Worm (Caenorhabditis elegans): Measurements from ENCODE around the gene F21C10.6.

The F21C10.6 gene

ce11 chrV:9079965-9080432 is 44.3 kb upstream of the F21C10.6 start (continued):
- TF ChIP-seq lin-38 (GFP tag; IDR thresholded peaks at IDR 0.05) = no peak
- TF ChIP-seq zip-11 (GFP tag; IDR thresholded peaks at IDR 0.05) = no peak
- TF ChIP-seq spr-3 (GFP tag; optimal IDR thresholded peaks at IDR 0.05) = no peak
- TF ChIP-seq T20F7.1 (GFP tag; optimal IDR thresholded peaks at IDR 0.05) = peak; percentile 42
- no peak for TF ChIP-seq jun-1 (tag; optimal IDR thresholded peaks at IDR 0.05)
- no peak for TF ChIP-seq ZK546.5 (tag; optimal IDR thresholded peaks at IDR 0.05)
- no peak for TF ChIP-seq nhr-111 (GFP tag; optimal IDR thresholded peaks at IDR 0.05)
- no peak for TF ChIP-seq attf-4 (tag; optimal IDR thresholded peaks at IDR 0.05)
- TF ChIP-seq vab-7 (GFP tag; IDR thresholded peaks at IDR 0.05) = no peak
- no peak for TF ChIP-seq nhr-42 (GFP tag; IDR thresholded peaks at IDR 0.05)
- TF ChIP-seq skn-1 (tag; optimal IDR thresholded peaks at IDR 0.05) = no peak
- TF ChIP-seq dmd-8 (GFP tag; IDR thresholded peaks at IDR 0.05) = no peak
- TF ChIP-seq hmg-1.1 (GFP tag; IDR thresholded peaks at IDR 0.05) = no peak
- TF ChIP-seq nhr-77 (tag; optimal IDR thresholded peaks at IDR 0.05) = peak; percentile 56
- TF ChIP-seq ctbp-1 (GFP tag; IDR thresholded peaks at IDR 0.05) = no peak
- peak; percentile 54 for TF ChIP-seq nhr-10 (tag; optimal IDR thresholded peaks at IDR 0.05)
- TF ChIP-seq set-16 (GFP tag; IDR thresholded peaks at IDR 0.05) = no peak
- TF ChIP-seq saeg-2 (GFP tag; IDR thresholded peaks at IDR 0.05) = peak; percentile 74; the same call in 1 of the 2 replicates
- no peak for TF ChIP-seq lsy-2 (tag; optimal IDR thresholded peaks at IDR 0.05)
- no peak for TF ChIP-seq ceh-32 (tag; optimal IDR thresholded peaks at IDR 0.05; ENCODE audit: poor library complexity)
- 0 out of 2 replicates have a peak, but pooled peaks have one; percentile 37 for TF ChIP-seq lin-1 (GFP tag; IDR thresholded peaks at IDR 0.05)
- TF ChIP-seq ceh-62 (tag; optimal IDR thresholded peaks at IDR 0.05) = no peak
- no peak for TF ChIP-seq snpc-1.2 (GFP tag; IDR thresholded peaks at IDR 0.05)
- TF ChIP-seq daf-8 (GFP tag; IDR thresholded peaks at IDR 0.05) = no peak
- TF ChIP-seq lin-15B (tag; optimal IDR thresholded peaks at IDR 0.05) = no peak
- TF ChIP-seq pqm-1 (tag; optimal IDR thresholded peaks at IDR 0.05) = peak; percentile 72
- no peak for TF ChIP-seq snpc-4 (tag; optimal IDR thresholded peaks at IDR 0.05)
- TF ChIP-seq Y75B8A.6 (GFP tag; IDR thresholded peaks at IDR 0.05) = 0 out of 2 replicates have a peak, but pooled peaks have one; percentile 31
- peak; percentile 83 for TF ChIP-seq mxl-3 (GFP tag; optimal IDR thresholded peaks at IDR 0.05)
- peak; percentile 41 for TF ChIP-seq nhr-102 (tag; optimal IDR thresholded peaks at IDR 0.05)
- no peak for TF ChIP-seq ztf-11 (tag; optimal IDR thresholded peaks at IDR 0.05)
- no peak for TF ChIP-seq F10B5.3 (tag; optimal IDR thresholded peaks at IDR 0.05)
- TF ChIP-seq Y48G9A.11 (GFP tag; IDR thresholded peaks at IDR 0.05) = no peak
- TF ChIP-seq aha-1 (tag) = peak; percentile 89
- no peak for TF ChIP-seq ceh-20 (GFP tag; IDR thresholded peaks at IDR 0.05)
- peak; percentile 96 for TF ChIP-seq hlh-11 (tag; optimal IDR thresholded peaks at IDR 0.05)
- TF ChIP-seq lin-29 (GFP tag; IDR thresholded peaks at IDR 0.05) = no peak
- peak in 1 of 2 experiments; percentile 51 for TF ChIP-seq mdl-1 (tag; optimal IDR thresholded peaks at IDR 0.05)
- TF ChIP-seq F37D6.2 (tag; optimal IDR thresholded peaks at IDR 0.05) = no peak
- no peak for TF ChIP-seq nhr-11 (tag; optimal IDR thresholded peaks at IDR 0.05)
- TF ChIP-seq pha-4 (GFP tag; IDR thresholded peaks at IDR 0.05) = peak; percentile 71
- no peak for TF ChIP-seq pha-4 (tag; optimal IDR thresholded peaks at IDR 0.05)
- TF ChIP-seq dve-1 (tag; optimal IDR thresholded peaks at IDR 0.05; ENCODE audit: insufficient read depth) = peak; percentile 85
- TF ChIP-seq dpl-1 (GFP tag; optimal IDR thresholded peaks at IDR 0.05) = no peak
- no peak for TF ChIP-seq ZK337.2 (GFP tag; IDR thresholded peaks at IDR 0.05)
- TF ChIP-seq T26A8.4 (GFP tag; IDR thresholded peaks at IDR 0.05) = peak; percentile 67
- TF ChIP-seq duxl-1 (tag; optimal IDR thresholded peaks at IDR 0.05; ENCODE audit: poor library complexity) = no peak
- no peak for TF ChIP-seq tag-97 (GFP tag; IDR thresholded peaks at IDR 0.05)
- TF ChIP-seq lir-3 (tag; optimal IDR thresholded peaks at IDR 0.05) = no peak
- no peak for TF ChIP-seq fkh-10 (GFP tag; optimal IDR thresholded peaks at IDR 0.05)
- TF ChIP-seq mxl-2 (GFP tag; conservative IDR thresholded peaks at IDR 0.05) = 0 out of 2 replicates have a peak, but pooled peaks have one; percentile 7
- no peak for TF ChIP-seq ztf-7 (tag; optimal IDR thresholded peaks at IDR 0.05)
- TF ChIP-seq nhr-237 (tag; optimal IDR thresholded peaks at IDR 0.05) = no peak
